Worm (Caenorhabditis elegans) whole organism, L4/young adult: ENCODE measurements around the gene mltn-1.
A peak's percentile ranks its signal among the peaks of the same experiment; 100 is the strongest.

Experiments used
- W03F9.2 ChIP-seq: fragments of 150-350 bp; optimal IDR thresholded peaks from 2 replicates; lab custom pipeline; 2014; ENCODE audit warnings: missing biosample characterization, missing genetic modification characterization
- dao-5 ChIP-seq: sonication (generic microtip); optimal IDR thresholded peaks from 2 replicates; lab custom pipeline; 2016; ENCODE audit warnings: missing genotype, missing genetic modification characterization, moderate library complexity, missing compliant biosample characterization
- him-1 ChIP-seq: sonication (generic microtip); optimal IDR thresholded peaks from 2 replicates; lab custom pipeline; 2016; ENCODE audit warnings: missing genotype, missing genetic modification reagents, missing genetic modification characterization, missing compliant biosample characterization

Gene mltn-1

DNA sequence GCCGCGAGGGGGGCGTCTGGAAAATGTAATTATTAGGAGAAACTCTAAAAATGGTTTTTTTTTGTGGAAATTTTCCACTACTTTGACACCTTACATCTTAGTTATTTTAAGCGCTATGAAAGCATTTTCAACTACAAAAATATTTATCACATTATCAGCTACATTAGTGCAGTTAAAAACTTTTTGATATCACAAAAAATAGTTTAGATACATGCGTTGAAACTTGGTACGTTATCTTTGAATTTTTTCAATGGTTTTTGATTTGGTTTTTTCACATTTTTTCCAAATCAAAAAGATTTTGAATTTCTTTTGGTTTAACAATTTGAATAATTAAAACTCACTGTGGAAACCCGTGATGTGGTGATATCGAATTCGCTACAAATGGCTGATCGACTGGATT, 18.0 kb upstream of the mltn-1 start:
- TF ChIP-seq dao-5 (tag; lab: Kevin White, UChicago) (no peak), W03F9.2 (no peak), him-1 (tag; lab: Kevin White, UChicago) (no peak)

DNA sequence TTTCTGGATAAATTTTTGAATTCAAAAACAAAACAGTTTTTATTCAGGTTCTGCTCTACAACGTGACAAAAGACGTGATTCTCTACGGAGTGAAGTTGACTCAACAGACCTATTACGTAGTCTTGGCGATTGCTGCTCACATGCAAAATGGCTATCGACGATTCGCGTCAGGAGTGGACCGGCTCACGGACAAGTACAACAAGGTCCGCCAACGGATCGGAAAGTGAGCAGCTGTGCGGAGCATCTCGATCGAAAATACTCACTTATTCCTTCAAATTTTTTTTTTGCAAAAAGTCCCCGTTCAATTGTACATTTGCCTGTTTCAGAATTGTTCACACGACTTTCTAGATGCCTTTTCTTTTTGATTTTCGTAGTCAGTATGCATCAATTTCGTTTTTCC, 14.8 kb upstream of the mltn-1 start:
- TF ChIP-seq dao-5 (tag; lab: Kevin White, UChicago), result no peak
- no peak for TF ChIP-seq him-1 (tag; lab: Kevin White, UChicago)
- no peak for TF ChIP-seq W03F9.2

DNA sequence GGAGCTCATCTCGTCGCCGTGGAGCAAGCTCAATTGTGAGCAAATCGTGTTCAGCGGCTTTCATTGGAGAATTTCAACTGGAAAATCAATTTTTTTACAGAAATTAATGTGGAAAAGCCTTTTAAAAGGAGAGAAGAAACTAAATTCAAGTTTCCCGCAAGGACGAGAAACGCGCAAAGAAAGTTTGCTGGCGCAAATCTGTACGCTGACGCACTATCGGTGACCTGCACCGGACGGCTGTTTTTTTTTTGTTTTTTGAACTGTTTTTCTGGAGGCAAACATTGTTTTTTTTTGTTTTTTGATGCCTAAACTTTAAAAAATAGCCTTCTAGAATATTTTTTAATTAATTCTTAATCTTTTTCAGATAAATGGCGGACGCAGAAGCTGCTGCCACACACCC, 11.9 kb upstream of the mltn-1 start, which contains the start of the genes hpr-17 and F32A11.1:
hpr-17 (minus strand) TSS at position 77 of the 400 bp plus-strand sequence.
F32A11.1 (plus strand) TSS at position 359 of the 400 bp plus-strand sequence.
- peak; percentile 79 for TF ChIP-seq W03F9.2
- no peak for TF ChIP-seq dao-5 (tag; lab: Kevin White, UChicago)
- peak; percentile 26 for TF ChIP-seq him-1 (tag; lab: Kevin White, UChicago)

DNA sequence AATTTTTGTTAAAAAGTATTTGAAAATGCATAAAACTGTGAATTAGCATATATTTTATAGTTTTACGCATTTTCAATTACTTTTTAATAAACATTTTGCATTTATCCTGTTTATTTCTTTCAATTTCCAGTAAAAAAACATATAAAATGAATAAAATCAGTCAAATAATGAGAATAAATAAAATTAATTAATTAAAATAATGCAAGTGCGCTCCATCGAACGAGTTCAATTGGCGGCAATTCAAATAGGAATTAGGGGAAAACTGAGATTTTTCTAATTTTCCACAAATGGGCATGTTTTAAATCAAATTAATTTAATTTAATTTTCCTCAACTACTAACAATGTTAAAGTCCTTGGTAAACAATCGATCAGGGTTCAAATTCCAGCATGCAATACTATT, 11.0 kb upstream of the mltn-1 start:
- TF ChIP-seq W03F9.2 (no peak), him-1 (tag; lab: Kevin White, UChicago) (no peak), dao-5 (tag; lab: Kevin White, UChicago) (no peak)

DNA sequence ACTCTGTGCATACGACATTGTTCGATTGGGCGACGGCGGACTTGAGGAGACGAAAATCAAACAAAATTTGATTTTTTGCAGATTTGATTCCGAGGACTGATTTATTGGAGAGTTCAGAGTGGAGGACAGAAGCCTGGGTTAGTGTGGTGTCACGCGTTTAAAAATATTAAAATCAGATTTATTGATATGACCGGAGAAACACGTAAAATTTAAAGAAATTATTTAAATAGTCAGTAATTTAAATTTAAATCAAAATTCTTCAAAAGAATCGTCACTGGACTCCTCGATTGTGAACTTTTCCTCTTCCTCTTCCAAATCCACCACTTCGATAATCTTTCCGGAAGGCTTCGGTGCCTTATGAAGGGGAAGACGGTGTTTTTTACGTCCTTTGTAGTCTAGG, 8.3 kb upstream of the mltn-1 start, which contains the start of gene spe-18:
spe-18 (minus strand) TSS at position 101 of the 400 bp plus-strand sequence.
- TF ChIP-seq him-1 (tag; lab: Kevin White, UChicago) (no peak), W03F9.2 (no peak)

DNA sequence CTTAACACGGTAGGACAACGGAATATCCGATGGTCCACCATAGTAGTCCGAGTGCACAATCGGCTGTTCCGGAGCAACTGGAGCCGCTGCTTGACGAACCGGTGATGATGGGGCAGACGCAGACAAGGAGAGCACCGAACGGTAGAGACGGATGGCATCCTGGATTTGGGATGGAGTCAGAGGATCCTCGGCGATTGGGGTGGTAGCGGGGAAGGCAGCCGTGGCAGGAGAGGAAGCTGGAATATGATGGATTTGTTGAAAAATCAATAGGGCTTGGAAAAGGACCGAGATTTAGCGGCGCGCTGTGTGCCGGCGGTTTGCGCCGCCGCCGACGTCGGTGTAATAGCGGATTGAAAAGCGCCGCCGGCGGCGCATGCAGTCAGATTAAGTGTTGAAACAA, 7.4 kb upstream of the mltn-1 start:
- TF ChIP-seq dao-5 (tag; lab: Kevin White, UChicago) (no peak), him-1 (tag; lab: Kevin White, UChicago) (no peak), W03F9.2 (no peak)

DNA sequence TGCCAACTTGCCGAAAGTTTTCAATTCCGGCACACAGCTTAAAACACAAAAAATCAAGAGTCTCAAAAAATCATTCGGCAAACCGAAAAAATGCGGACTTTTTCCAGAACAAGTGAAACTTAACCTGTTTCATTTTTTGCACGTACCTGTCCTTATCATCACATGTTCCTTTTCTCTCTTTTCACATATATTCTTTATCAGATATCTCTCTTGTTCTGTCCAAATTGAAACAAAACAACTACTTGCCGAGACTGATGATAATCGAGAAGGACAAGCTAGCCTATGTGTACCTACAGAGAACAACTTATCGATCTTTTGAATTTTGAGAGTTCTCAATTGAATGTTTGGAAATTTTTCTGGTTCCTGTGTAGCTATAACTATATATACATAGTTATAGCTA, 4.9 kb upstream of the mltn-1 start:
- no peak for TF ChIP-seq W03F9.2
- no peak for TF ChIP-seq dao-5 (tag; lab: Kevin White, UChicago)
- no peak for TF ChIP-seq him-1 (tag; lab: Kevin White, UChicago)

DNA sequence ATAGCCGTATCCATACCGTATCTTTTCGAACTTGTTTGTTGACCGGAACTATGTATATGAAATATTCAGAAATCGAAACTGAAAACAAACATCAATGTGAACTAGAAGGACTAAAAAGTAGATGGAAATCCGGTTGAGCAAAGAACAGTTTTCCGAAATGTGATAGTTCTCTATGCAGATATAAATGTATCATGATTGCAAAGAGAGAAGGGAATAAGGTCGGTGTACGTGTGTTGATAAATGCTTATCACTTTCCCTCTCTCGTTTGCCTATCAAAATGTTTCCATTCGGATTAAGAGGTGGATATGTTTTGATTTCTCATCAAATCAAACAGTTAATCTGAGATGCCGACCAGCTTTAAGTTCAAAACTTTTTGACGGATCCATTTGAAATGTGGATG, 3.2 kb upstream of the mltn-1 start:
- TF ChIP-seq him-1 (tag; lab: Kevin White, UChicago) (no peak), dao-5 (tag; lab: Kevin White, UChicago) (no peak)

DNA sequence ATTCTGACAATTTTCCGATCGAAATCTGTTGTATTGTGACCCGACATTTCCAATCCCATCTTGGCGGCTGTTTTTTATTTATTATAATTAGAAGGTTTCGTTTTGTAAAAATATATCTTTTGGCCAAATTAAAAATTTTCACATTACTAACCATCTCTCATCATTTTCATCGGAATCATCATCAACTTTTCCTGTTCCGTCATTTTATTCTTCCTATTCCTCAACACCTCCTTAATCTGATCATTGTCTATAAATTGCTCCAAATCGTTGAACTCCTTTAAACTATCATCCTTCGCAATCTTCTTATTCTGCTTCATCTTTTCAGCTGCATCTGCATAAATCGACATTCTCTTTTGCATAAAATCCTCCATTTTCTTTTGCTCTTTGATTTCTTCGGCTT, 2.7 kb downstream of the mltn-1 start:
- no peak for TF ChIP-seq W03F9.2
- no peak for TF ChIP-seq dao-5 (tag; lab: Kevin White, UChicago)
- no peak for TF ChIP-seq him-1 (tag; lab: Kevin White, UChicago)

DNA sequence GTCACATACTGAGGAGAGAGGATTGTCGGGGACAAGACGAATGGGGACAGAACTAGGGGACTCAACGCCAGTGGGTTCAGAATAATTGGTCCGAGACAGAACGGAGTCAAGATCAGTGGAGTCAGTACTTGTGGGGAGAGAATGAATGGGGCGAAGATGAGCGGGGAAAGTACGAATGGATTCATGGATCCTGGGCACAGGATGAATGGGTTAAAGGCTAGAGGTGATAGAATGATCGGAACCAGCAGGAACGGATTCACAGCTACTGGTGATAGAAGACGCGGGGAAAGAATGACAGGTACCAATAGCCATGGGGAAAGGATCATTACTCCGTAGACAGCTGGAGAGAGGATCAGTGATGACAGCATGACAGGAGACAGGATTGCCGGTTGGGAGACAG, 5.5 kb downstream of the mltn-1 start:
- TF ChIP-seq him-1 (tag; lab: Kevin White, UChicago) (no peak), dao-5 (tag; lab: Kevin White, UChicago) (no peak), W03F9.2 (no peak)

DNA sequence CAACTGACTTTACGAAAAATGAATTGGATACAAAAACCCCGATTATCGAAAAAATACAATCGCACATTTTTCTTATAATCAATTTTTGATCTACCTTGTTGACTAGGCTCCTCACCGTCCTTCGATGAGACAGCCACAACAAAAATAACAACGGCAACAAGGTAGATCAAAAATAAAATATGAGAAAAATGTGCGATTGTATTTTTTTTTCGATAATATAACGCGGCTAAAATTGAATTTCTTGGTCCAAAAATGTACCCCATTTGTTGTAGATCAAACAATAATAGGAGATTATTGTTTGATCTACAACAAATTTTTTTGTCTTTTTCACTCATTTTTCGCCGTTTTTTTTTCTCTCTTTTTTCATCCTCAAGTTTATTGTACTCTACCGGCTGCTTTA, 14.4 kb downstream of the mltn-1 start:
- no peak for TF ChIP-seq W03F9.2
- TF ChIP-seq dao-5 (tag; lab: Kevin White, UChicago), result no peak
- no peak for TF ChIP-seq him-1 (tag; lab: Kevin White, UChicago)

DNA sequence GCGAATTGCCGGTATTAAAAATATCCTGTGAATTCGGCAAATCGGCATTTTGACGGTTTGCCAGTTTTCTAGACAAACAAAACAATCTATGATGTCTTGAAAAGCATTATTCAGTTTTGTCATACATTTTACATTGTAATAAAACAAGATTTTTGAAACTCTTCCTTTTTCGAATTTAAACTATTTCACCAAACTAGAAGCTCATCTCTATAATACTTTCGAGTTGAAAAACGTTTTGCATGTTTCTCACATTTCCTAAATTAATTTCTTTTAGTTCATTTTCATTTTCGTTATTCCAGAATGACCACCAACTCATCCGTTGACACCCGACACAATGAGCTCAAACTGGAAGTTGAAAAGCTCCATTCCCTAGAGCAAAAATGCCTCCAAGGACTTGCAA, 15.4 kb downstream of the mltn-1 start, which contains the start of gene F29C12.6:
F29C12.6 (plus strand) TSS at position 301 of the 400 bp plus-strand sequence.
- TF ChIP-seq dao-5 (tag; lab: Kevin White, UChicago) (no peak), him-1 (tag; lab: Kevin White, UChicago) (no peak), W03F9.2 (no peak)

DNA sequence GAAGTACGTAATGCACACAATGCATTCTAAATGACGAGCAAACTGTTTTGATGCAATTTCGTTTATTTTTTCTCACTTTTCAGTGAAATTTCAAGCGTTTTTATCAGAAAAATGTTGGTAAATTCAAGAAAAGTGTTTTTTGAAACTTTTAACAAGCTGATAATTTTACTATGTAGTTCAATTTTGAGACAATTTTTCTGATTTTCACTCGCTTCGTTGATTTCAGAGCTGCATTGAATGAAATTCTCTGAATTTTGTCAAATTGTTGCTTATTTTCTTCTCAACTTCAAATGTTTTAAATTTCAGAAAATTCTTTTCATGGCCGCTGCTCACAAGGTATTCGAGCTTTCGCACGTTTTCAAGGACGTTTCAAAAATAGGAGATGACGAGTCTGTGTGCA, 22.3 kb downstream of the mltn-1 start, which contains the start of gene bath-45:
bath-45 (plus strand) TSS at position 301 of the 400 bp plus-strand sequence.
- no peak for TF ChIP-seq W03F9.2
- no peak for TF ChIP-seq him-1 (tag; lab: Kevin White, UChicago)
- no peak for TF ChIP-seq dao-5 (tag; lab: Kevin White, UChicago)

DNA sequence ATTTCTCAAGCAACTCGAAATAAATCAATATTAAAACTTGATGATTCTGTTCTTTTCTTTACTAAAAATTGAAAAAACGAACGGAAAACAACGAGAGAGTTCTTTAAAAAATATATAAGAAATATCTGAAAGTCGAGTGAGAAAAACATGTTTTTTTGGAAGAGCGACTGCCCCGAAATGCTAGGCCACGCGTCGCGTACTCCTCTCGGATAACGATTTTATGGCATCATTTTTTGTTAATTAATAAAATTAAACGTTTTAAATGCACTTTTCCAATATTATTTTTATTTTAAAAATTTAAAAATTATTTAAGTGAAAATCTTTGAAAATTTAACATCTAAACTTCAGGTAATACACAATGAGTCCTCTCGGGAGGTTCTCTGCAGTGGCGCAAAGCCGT, 27.9 kb downstream of the mltn-1 start, which contains the start of gene gfm-1:
gfm-1 (plus strand) TSS at position 349 of the 400 bp plus-strand sequence.
- TF ChIP-seq W03F9.2, result peak; percentile 82
- TF ChIP-seq him-1 (tag; lab: Kevin White, UChicago), result no peak

DNA sequence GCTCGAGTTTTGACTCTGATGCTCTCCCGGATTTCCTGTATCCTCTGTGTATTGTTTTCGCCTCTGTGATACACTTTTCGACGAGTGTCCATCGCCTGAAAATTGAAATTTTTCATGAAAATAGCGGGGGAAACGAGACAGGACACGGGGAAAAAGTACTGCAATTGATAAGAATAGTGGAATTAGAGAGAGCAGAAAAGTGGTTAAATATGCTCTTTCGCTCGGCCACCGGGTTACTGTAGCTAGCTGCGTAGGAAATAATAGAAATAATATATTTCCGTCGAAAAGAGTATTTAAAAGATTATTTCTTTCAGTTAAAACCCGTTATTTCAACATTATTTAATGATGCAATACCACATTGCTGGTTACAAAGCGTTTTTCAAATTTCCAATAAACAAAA, 28.3 kb downstream of the mltn-1 start, which contains the start of gene rict-1:
rict-1 (minus strand) TSS at position 101 of the 400 bp plus-strand sequence.
- TF ChIP-seq him-1 (tag; lab: Kevin White, UChicago), result no peak
- TF ChIP-seq dao-5 (tag; lab: Kevin White, UChicago), result no peak
- TF ChIP-seq W03F9.2, result no peak
